Worm (Caenorhabditis elegans): ENCODE data around the gene F55H2.7.

ce11 chrIII:9489798-9490197, 26.2 kb downstream of the F55H2.7 start:
- no peak for TF ChIP-seq ref-1 (GFP tag; conservative IDR thresholded peaks at IDR 0.05)
- TF ChIP-seq cog-1 (tag; optimal IDR thresholded peaks at IDR 0.05) = no peak
- no peak for TF ChIP-seq tab-1 (GFP tag; IDR thresholded peaks at IDR 0.05)
- no peak for TF ChIP-seq flt-1 (GFP tag; IDR thresholded peaks at IDR 0.05)
- no peak for TF ChIP-seq klf-2 (GFP tag; conservative IDR thresholded peaks at IDR 0.05)
